Fruit fly (Drosophila melanogaster): ENCODE data around the gene CG14427.

DNA sequence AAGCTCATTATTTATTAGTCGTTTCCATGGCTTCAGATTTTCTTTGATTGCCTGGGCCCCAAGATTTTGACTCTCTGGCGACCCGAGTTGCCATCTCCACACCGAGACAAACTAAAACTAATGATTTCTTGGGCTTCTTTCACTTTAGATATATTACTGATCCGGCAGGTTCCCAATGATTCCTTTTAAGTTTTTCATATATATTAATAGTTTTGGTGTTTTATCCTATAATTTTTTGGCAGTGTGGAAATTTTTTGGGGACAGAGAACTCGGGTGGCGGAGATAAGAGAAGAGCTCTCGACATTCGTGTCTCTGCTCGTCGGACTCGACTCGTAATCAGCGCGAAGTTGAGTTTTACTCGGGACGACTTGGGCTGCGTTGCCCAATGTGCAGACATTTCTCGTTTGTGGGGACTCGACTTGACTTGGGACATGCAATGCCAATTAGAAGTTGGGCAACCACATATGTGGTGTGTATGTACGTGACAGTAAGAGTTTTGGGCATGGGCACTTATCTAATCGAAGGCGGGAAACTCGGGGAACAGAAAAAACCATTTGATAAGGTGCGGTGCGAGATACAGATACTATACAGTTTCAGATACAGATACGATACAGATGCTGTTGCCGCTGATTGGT lies 39.2 kb upstream of the CG14427 start:
- TF ChIP-seq CTCF (optimal IDR thresholded peaks at IDR 0.05) (no peak), CG8478 (optimal IDR thresholded peaks at IDR 0.05) (no peak)
